Fruit fly (Drosophila melanogaster) whole organism, embryonic: ENCODE measurements around the gene gpp.

Experiments
- Asciz ChIP-seq: fragments of 200-800 bp; sonication (Bioruptor generic); optimal IDR thresholded peaks from 2 replicates; lab custom pipeline; 2017; ENCODE audit warnings: missing biosample characterization, mild to moderate bottlenecking, missing genetic modification characterization, missing genetic modification reagents
- B-H2 ChIP-seq: fragments of 200-800 bp; sonication (Bioruptor generic); optimal IDR thresholded peaks from 2 replicates; lab custom pipeline; 2018; ENCODE audit warnings: missing biosample characterization, mild to moderate bottlenecking, missing genetic modification characterization
- Bdp1 ChIP-seq: fragments of 200-800 bp; sonication (Bioruptor generic); optimal IDR thresholded peaks from 3 replicates; lab custom pipeline; 2016; ENCODE audit warnings: missing biosample characterization, missing genetic modification characterization
- Blimp-1 ChIP-seq: fragments of 200-800 bp; sonication (Bioruptor generic); optimal IDR thresholded peaks from 3 replicates; lab custom pipeline; 2018; ENCODE audit warnings: missing biosample characterization, missing genetic modification characterization, mild to moderate bottlenecking, moderate library complexity, missing genetic modification reagents
- CG10209 ChIP-seq: fragments of 200-800 bp; sonication (Bioruptor generic); optimal IDR thresholded peaks from 3 replicates; lab custom pipeline; 2017; ENCODE audit warnings: missing biosample characterization, mild to moderate bottlenecking, missing genetic modification characterization, missing genetic modification reagents
- CG10267 ChIP-seq: fragments of 200-800 bp; sonication (Bioruptor generic); optimal IDR thresholded peaks from 2 replicates; lab custom pipeline; 2018; ENCODE audit warnings: missing biosample characterization, mild to moderate bottlenecking, missing genetic modification characterization, moderate library complexity
- CG10959 ChIP-seq: fragments of 200-800 bp; sonication (Bioruptor generic); IDR thresholded peaks from 2 replicates; pipeline ENCODE4 v1.3.6; 2022; ENCODE audit warnings: missing biosample characterization, missing genetic modification characterization
- CG11560 ChIP-seq: fragments of 200-800 bp; sonication (Bioruptor generic); IDR thresholded peaks from 3 replicates; pipeline ENCODE4 v1.3.6; 2022; ENCODE audit warnings: missing biosample characterization, missing genetic modification characterization
- CG12659 ChIP-seq: fragments of 200-800 bp; sonication (Bioruptor generic); optimal IDR thresholded peaks from 3 replicates; lab custom pipeline; 2017; ENCODE audit warnings: mild to moderate bottlenecking, missing biosample characterization, missing genetic modification reagents, missing genetic modification characterization
- CG13287 ChIP-seq: fragments of 200-800 bp; sonication (Bioruptor generic); IDR thresholded peaks from 2 replicates; pipeline ENCODE4 v1.3.6; 2022; ENCODE audit warnings: missing biosample characterization, missing genetic modification characterization; ENCODE audit not compliant: partially characterized antibody
- CG13624 ChIP-seq: fragments of 200-800 bp; sonication (Bioruptor generic); optimal IDR thresholded peaks from 2 replicates; lab custom pipeline; 2016; ENCODE audit warnings: missing biosample characterization, missing genetic modification characterization
- CG16863 ChIP-seq: fragments of 200-800 bp; sonication (Bioruptor generic); optimal IDR thresholded peaks from 3 replicates; lab custom pipeline; 2016; ENCODE audit warnings: missing biosample characterization, missing genetic modification characterization
- CG17612 ChIP-seq: fragments of 200-800 bp; sonication (Bioruptor generic); IDR thresholded peaks from 2 replicates; pipeline ENCODE4 v1.3.6; 2022; ENCODE audit warnings: missing biosample characterization, missing genetic modification characterization
- CG30403 ChIP-seq: fragments of 200-800 bp; sonication (Bioruptor generic); optimal IDR thresholded peaks from 3 replicates; lab custom pipeline; 2016; ENCODE audit warnings: missing biosample characterization, missing genetic modification characterization
- CG33213 ChIP-seq: fragments of 200-800 bp; sonication (Bioruptor generic); optimal IDR thresholded peaks from 3 replicates; lab custom pipeline; 2016; ENCODE audit warnings: missing biosample characterization, missing genetic modification characterization
- CG4424 ChIP-seq: fragments of 200-800 bp; sonication (Bioruptor generic); optimal IDR thresholded peaks from 3 replicates; lab custom pipeline; 2016; ENCODE audit warnings: missing biosample characterization, missing genetic modification characterization
- CG5180 ChIP-seq: fragments of 200-800 bp; sonication (Bioruptor generic); optimal IDR thresholded peaks from 3 replicates; lab custom pipeline; 2017; ENCODE audit warnings: missing biosample characterization, missing genetic modification characterization, mild to moderate bottlenecking, moderate library complexity, missing genetic modification reagents
- CG5245 ChIP-seq: fragments of 200-800 bp; sonication (Bioruptor generic); optimal IDR thresholded peaks from 3 replicates; lab custom pipeline; 2016; ENCODE audit warnings: missing biosample characterization, missing genetic modification characterization
- CG8281 ChIP-seq: fragments of 200-800 bp; sonication (Bioruptor generic); optimal IDR thresholded peaks from 2 replicates; lab custom pipeline; 2018; ENCODE audit warnings: missing biosample characterization, mild to moderate bottlenecking, missing genetic modification characterization, moderate library complexity
- CG8359 ChIP-seq: fragments of 200-800 bp; sonication (Bioruptor generic); optimal IDR thresholded peaks from 2 replicates; lab custom pipeline; 2017; ENCODE audit warnings: missing biosample characterization, mild to moderate bottlenecking, missing genetic modification characterization, borderline replicate concordance
- CG8765 ChIP-seq: fragments of 200-800 bp; sonication (Bioruptor generic); IDR thresholded peaks from 2 replicates; pipeline ENCODE4 v1.3.6; 2022; ENCODE audit warnings: missing biosample characterization, missing genetic modification characterization
- Dad ChIP-seq: fragments of 200-800 bp; sonication (Bioruptor generic); optimal IDR thresholded peaks from 3 replicates; lab custom pipeline; 2016; ENCODE audit warnings: missing biosample characterization, missing genetic modification characterization
- Dbx ChIP-seq: fragments of 200-800 bp; sonication (Bioruptor generic); IDR thresholded peaks from 3 replicates; pipeline ENCODE4 v1.3.6; 2022; ENCODE audit warnings: missing biosample characterization, missing genetic modification characterization
- Ets65A ChIP-seq: fragments of 200-800 bp; sonication (Bioruptor generic); peaks from one replicate; lab custom pipeline; 2016; ENCODE audit warnings: missing biosample characterization, missing genetic modification characterization
- Gsc ChIP-seq: fragments of 200-800 bp; sonication (Bioruptor generic); IDR thresholded peaks from 2 replicates; pipeline ENCODE4 v1.3.6; 2022; ENCODE audit warnings: missing biosample characterization, missing genetic modification characterization
- H2.0 ChIP-seq: fragments of 200-800 bp; sonication (Bioruptor generic); IDR thresholded peaks from 2 replicates; pipeline ENCODE4 v1.3.6; 2022; ENCODE audit warnings: missing biosample characterization, missing genetic modification characterization
- NC2β ChIP-seq: fragments of 200-800 bp; sonication (Bioruptor generic); optimal IDR thresholded peaks from 2 replicates; lab custom pipeline; 2016; ENCODE audit warnings: missing biosample characterization, missing genetic modification characterization
- Neu2 ChIP-seq: fragments of 200-800 bp; sonication (Bioruptor generic); optimal IDR thresholded peaks from 3 replicates; lab custom pipeline; 2016; ENCODE audit warnings: missing biosample characterization, missing genetic modification characterization, borderline replicate concordance
- NfI ChIP-seq: fragments of 200-800 bp; sonication (Bioruptor generic); optimal IDR thresholded peaks from 3 replicates; lab custom pipeline; 2018; ENCODE audit warnings: missing biosample characterization, mild to moderate bottlenecking, missing genetic modification characterization, moderate library complexity
- Oaz ChIP-seq: fragments of 200-800 bp; sonication (Bioruptor generic); IDR thresholded peaks from 2 replicates; pipeline ENCODE4 v1.3.6; 2022; ENCODE audit warnings: missing biosample characterization, missing genetic modification characterization
- Stat92E ChIP-seq, 3 experiments: fragments of >200 bp in 2 of 3; fragments of 200-800 bp in 1 of 3; sonication (Bioruptor generic) in 1 of 3; optimal IDR thresholded peaks; 2 replicates each; lab custom pipeline; 2017 to 2019; ENCODE audit warnings: missing biosample characterization in 3 of 3, missing genetic modification characterization in 3 of 3, mild to moderate bottlenecking in 1 of 3, moderate library complexity in 1 of 3
- ab ChIP-seq: fragments of 200-800 bp; sonication (Bioruptor generic); optimal IDR thresholded peaks from 2 replicates; lab custom pipeline; 2016; ENCODE audit warnings: missing biosample characterization, missing genetic modification characterization
- ato ChIP-seq: fragments of 200-800 bp; sonication (Bioruptor generic); IDR thresholded peaks from 2 replicates; pipeline ENCODE4 v1.3.6; 2022; ENCODE audit warnings: missing biosample characterization, missing genetic modification characterization; ENCODE audit not compliant: partially characterized antibody
- crp ChIP-seq, 2 experiments: fragments of 200-800 bp; sonication (Bioruptor generic); optimal IDR thresholded peaks; 2 replicates in 1 of 2; 3 replicates in 1 of 2; lab custom pipeline; 2017; ENCODE audit warnings: missing biosample characterization in 2 of 2, missing genetic modification characterization in 2 of 2, mild to moderate bottlenecking in 1 of 2, moderate library complexity in 1 of 2
- ems ChIP-seq: fragments of 200-800 bp; sonication (Bioruptor generic); optimal IDR thresholded peaks from 3 replicates; lab custom pipeline; 2016; ENCODE audit warnings: missing biosample characterization, missing genetic modification characterization
- ewg ChIP-seq: fragments of 200-800 bp; sonication (Bioruptor generic); optimal IDR thresholded peaks from 3 replicates; lab custom pipeline; 2017; ENCODE audit warnings: mild to moderate bottlenecking, missing biosample characterization, missing genetic modification reagents, missing genetic modification characterization
- gsb ChIP-seq: fragments of 200-800 bp; sonication (Bioruptor generic); IDR thresholded peaks from 2 replicates; pipeline ENCODE4 v1.3.6; 2022; ENCODE audit warnings: missing biosample characterization, missing genetic modification characterization
- mirr ChIP-seq: fragments of 200-800 bp; sonication (Bioruptor generic); optimal IDR thresholded peaks from 3 replicates; lab custom pipeline; 2018; ENCODE audit warnings: missing biosample characterization, mild to moderate bottlenecking, missing genetic modification characterization
- onecut ChIP-seq: fragments of 200-800 bp; sonication (Bioruptor generic); IDR thresholded peaks from 2 replicates; pipeline ENCODE4 v1.3.6; 2022; ENCODE audit warnings: missing biosample characterization, missing genetic modification characterization
- peb ChIP-seq: fragments of 200-800 bp; sonication (Bioruptor generic); IDR thresholded peaks from 2 replicates; pipeline ENCODE4 v1.3.6; 2022; ENCODE audit warnings: missing biosample characterization, missing genetic modification characterization
- phol ChIP-seq: fragments of 200-800 bp; sonication (Bioruptor generic); optimal IDR thresholded peaks from 3 replicates; lab custom pipeline; 2018; ENCODE audit warnings: missing biosample characterization, mild to moderate bottlenecking, missing genetic modification characterization, moderate library complexity
- pita ChIP-seq: fragments of 200-800 bp; sonication (Bioruptor generic); optimal IDR thresholded peaks from 2 replicates; lab custom pipeline; 2017; ENCODE audit warnings: missing biosample characterization, mild to moderate bottlenecking, missing genetic modification characterization
- ranshi ChIP-seq: fragments of 200-800 bp; sonication (Bioruptor generic); IDR thresholded peaks from 2 replicates; pipeline ENCODE4 v1.3.6; 2022; ENCODE audit warnings: missing biosample characterization, missing genetic modification characterization
- schlank ChIP-seq: fragments of 200-800 bp; sonication (Bioruptor generic); optimal IDR thresholded peaks from 2 replicates; lab custom pipeline; 2018; ENCODE audit warnings: missing biosample characterization, mild to moderate bottlenecking, missing genetic modification characterization
- slou ChIP-seq: fragments of 200-800 bp; sonication (Bioruptor generic); optimal IDR thresholded peaks from 3 replicates; lab custom pipeline; 2016; ENCODE audit warnings: missing biosample characterization, missing genetic modification characterization
- sna ChIP-seq: fragments of 200-800 bp; sonication (Bioruptor generic); IDR thresholded peaks from 2 replicates; pipeline ENCODE4 v1.3.6; 2022; ENCODE audit warnings: missing biosample characterization, missing genetic modification characterization; ENCODE audit not compliant: partially characterized antibody
- stc ChIP-seq: fragments of 200-800 bp; sonication (Bioruptor generic); IDR thresholded peaks from 2 replicates; pipeline ENCODE4 v1.3.6; 2022; ENCODE audit warnings: missing biosample characterization, missing genetic modification characterization
- wor ChIP-seq: fragments of 200-800 bp; sonication (Bioruptor generic); IDR thresholded peaks from 2 replicates; pipeline ENCODE4 v1.3.6; 2022; ENCODE audit warnings: missing biosample characterization, missing genetic modification characterization
- zen ChIP-seq: fragments of 200-800 bp; sonication (Bioruptor generic); optimal IDR thresholded peaks from 3 replicates; lab custom pipeline; 2018; ENCODE audit warnings: missing biosample characterization, mild to moderate bottlenecking, missing genetic modification characterization, moderate library complexity
- zfh1 ChIP-seq: fragments of 200-800 bp; sonication (Bioruptor generic); IDR thresholded peaks from 3 replicates; pipeline ENCODE4 v1.3.6; 2022; ENCODE audit warnings: missing biosample characterization, missing genetic modification characterization

Gene gpp

dm6 chr3R:6404174-6404573 lies 2.5 kb upstream of the gpp start (continued):
- TF ChIP-seq CG30403 (peak; percentile 82), CG5245 (GFP tag; lab: Kevin White, UChicago) (peak; percentile 68), ranshi (GFP tag; lab: Robert Waterston, UW) (peak; percentile 86), CG17612 (GFP tag; lab: Robert Waterston, UW) (peak; percentile 79), gsb (GFP tag; lab: Robert Waterston, UW) (peak; percentile 80), CG13624 (GFP tag; lab: Kevin White, UChicago) (peak; percentile 66), B-H2 (no peak), Oaz (GFP tag; lab: Robert Waterston, UW) (peak; percentile 82), CG8281 (tag; lab: Kevin White, UChicago) (peak; percentile 24), H2.0 (peak; percentile 82), CG12659 (GFP tag; lab: Kevin White, UChicago) (peak; percentile 75), stc (peak; percentile 86; the same call in 1 of the 2 replicates), slou (GFP tag; lab: Kevin White, UChicago) (peak; percentile 67), zfh1 (GFP tag; lab: Robert Waterston, UW) (peak; percentile 87), CG10267 (tag; lab: Kevin White, UChicago) (peak; percentile 62), schlank (tag; lab: Kevin White, UChicago) (peak; percentile 36), CG5180 (GFP tag; lab: Kevin White, UChicago) (peak; percentile 19), ewg (GFP tag; lab: Kevin White, UChicago) (peak; percentile 67), CG8359 (GFP tag; lab: Kevin White, UChicago) (peak; percentile 28), crp (GFP tag; optimal IDR thresholded peaks at IDR 0.05; lab: Kevin White, UChicago) (peak in 1 of 2 experiments; percentile 3), sna (GFP tag; lab: Robert Waterston, UW) (no peak), peb (GFP tag; lab: Robert Waterston, UW) (peak; percentile 37; the same call in 1 of the 2 replicates), NfI (peak; percentile 64), Bdp1 (peak; percentile 53), CG16863 (GFP tag; lab: Kevin White, UChicago) (peak; percentile 69), phol (tag; lab: Kevin White, UChicago) (peak; percentile 82), CG10959 (GFP tag; lab: Robert Waterston, UW) (no peak; the same call in 1 of the 2 replicates), ab (GFP tag; lab: Kevin White, UChicago) (peak; percentile 43), CG8765 (GFP tag; lab: Robert Waterston, UW) (no peak; the same call in 1 of the 2 replicates), Gsc (no peak), Asciz (GFP tag; lab: Kevin White, UChicago) (peak; percentile 77), pita (GFP tag; lab: Kevin White, UChicago) (no peak), NC2β (GFP tag; lab: Kevin White, UChicago) (peak; percentile 58), zen (tag; lab: Kevin White, UChicago) (peak; percentile 47), CG4424 (GFP tag; lab: Kevin White, UChicago) (peak; percentile 84), CG10209 (GFP tag; lab: Kevin White, UChicago) (peak; percentile 81), ems (GFP tag; lab: Kevin White, UChicago) (peak; percentile 68), Ets65A (GFP tag; lab: Kevin White, UChicago) (peak; percentile 96), CG13287 (GFP tag; lab: Robert Waterston, UW) (no peak), Dbx (GFP tag; lab: Robert Waterston, UW) (no peak; the same call in 1 of the 3 replicates), CG33213 (GFP tag; lab: Kevin White, UChicago) (peak; percentile 51), ato (no peak), onecut (GFP tag; lab: Robert Waterston, UW) (peak; percentile 69), CG11560 (tag; lab: Robert Waterston, UW) (peak; percentile 61; the same call in 1 of the 3 replicates), wor (GFP tag; lab: Robert Waterston, UW) (peak; percentile 78), Dad (GFP tag; lab: Kevin White, UChicago) (peak; percentile 36), Blimp-1 (peak; percentile 82), mirr (GFP tag; lab: Kevin White, UChicago) (no peak), Neu2 (GFP tag; lab: Kevin White, UChicago) (no peak), Stat92E (GFP tag; optimal IDR thresholded peaks at IDR 0.05; lab: Kevin White, UChicago) (no peak)
